Fruit fly (Drosophila melanogaster) whole organism, embryonic: Measurements from ENCODE around the gene nol.
A peak's percentile ranks its signal among the peaks of the same experiment; 100 is the strongest.

Experiments used
- Asciz ChIP-seq: fragments of 200-800 bp; sonication (Bioruptor generic); optimal IDR thresholded peaks from 2 replicates; lab custom pipeline; 2017; ENCODE audit warnings: missing biosample characterization, mild to moderate bottlenecking, missing genetic modification characterization, missing genetic modification reagents
- BtbVII ChIP-seq: fragments of 200-800 bp; sonication (Bioruptor generic); optimal IDR thresholded peaks from 3 replicates; lab custom pipeline; 2017; ENCODE audit warnings: missing biosample characterization, mild to moderate bottlenecking, missing genetic modification characterization
- CG10267 ChIP-seq: fragments of 200-800 bp; sonication (Bioruptor generic); optimal IDR thresholded peaks from 2 replicates; lab custom pipeline; 2018; ENCODE audit warnings: missing biosample characterization, mild to moderate bottlenecking, missing genetic modification characterization, moderate library complexity
- CG10321 ChIP-seq: fragments of 200-800 bp; sonication (Bioruptor generic); IDR thresholded peaks from 2 replicates; pipeline ENCODE4 v1.3.6; 2022; ENCODE audit warnings: missing biosample characterization, missing genetic modification characterization
- CG10431 ChIP-seq: fragments of 200-800 bp; sonication (Bioruptor generic); optimal IDR thresholded peaks from 3 replicates; lab custom pipeline; 2018; ENCODE audit warnings: missing biosample characterization, mild to moderate bottlenecking, missing genetic modification characterization
- CG11247 ChIP-seq: fragments of 200-800 bp; sonication (Bioruptor generic); IDR thresholded peaks from 2 replicates; pipeline ENCODE4 v1.3.6; 2022; ENCODE audit warnings: missing biosample characterization, missing genetic modification characterization
- CG11696 ChIP-seq: fragments of 200-800 bp; sonication (Bioruptor generic); IDR thresholded peaks from 2 replicates; pipeline ENCODE4 v1.3.6; 2022; ENCODE audit warnings: missing biosample characterization, missing genetic modification characterization
- CG12659 ChIP-seq: fragments of 200-800 bp; sonication (Bioruptor generic); optimal IDR thresholded peaks from 3 replicates; lab custom pipeline; 2017; ENCODE audit warnings: mild to moderate bottlenecking, missing biosample characterization, missing genetic modification reagents, missing genetic modification characterization
- CG12769 ChIP-seq: fragments of 200-800 bp; sonication (Bioruptor generic); optimal IDR thresholded peaks from 2 replicates; lab custom pipeline; 2019; ENCODE audit warnings: missing biosample characterization, mild to moderate bottlenecking, missing genetic modification characterization, moderate library complexity
- CG1603 ChIP-seq: fragments of 200-800 bp; sonication (Bioruptor generic); optimal IDR thresholded peaks from 2 replicates; lab custom pipeline; 2019; ENCODE audit warnings: missing biosample characterization, mild to moderate bottlenecking, missing genetic modification characterization, moderate library complexity
- CG18262 ChIP-seq: fragments of 200-800 bp; optimal IDR thresholded peaks from 3 replicates; lab custom pipeline; 2019; ENCODE audit warnings: missing biosample characterization, mild to moderate bottlenecking, missing genetic modification characterization, moderate library complexity
- CG30020 ChIP-seq: fragments of 200-800 bp; optimal IDR thresholded peaks from 2 replicates; lab custom pipeline; 2019; ENCODE audit warnings: missing biosample characterization, mild to moderate bottlenecking, missing genetic modification characterization, moderate library complexity
- CG30403 ChIP-seq: fragments of 200-800 bp; sonication (Bioruptor generic); optimal IDR thresholded peaks from 3 replicates; lab custom pipeline; 2016; ENCODE audit warnings: missing biosample characterization, missing genetic modification characterization
- CG3281 ChIP-seq: fragments of 200-800 bp; sonication (Bioruptor generic); optimal IDR thresholded peaks from 3 replicates; lab custom pipeline; 2017; ENCODE audit warnings: missing biosample characterization, mild to moderate bottlenecking, missing genetic modification characterization
- CG7372 ChIP-seq: fragments of 200-800 bp; sonication (Bioruptor generic); IDR thresholded peaks from 2 replicates; pipeline ENCODE4 v1.3.6; 2022; ENCODE audit warnings: missing biosample characterization, missing genetic modification characterization
- CG7987 ChIP-seq: fragments of 200-800 bp; sonication (Bioruptor generic); optimal IDR thresholded peaks from 2 replicates; lab custom pipeline; 2018; ENCODE audit warnings: missing biosample characterization, mild to moderate bottlenecking, missing genetic modification characterization, moderate library complexity
- CG8281 ChIP-seq: fragments of 200-800 bp; sonication (Bioruptor generic); optimal IDR thresholded peaks from 2 replicates; lab custom pipeline; 2018; ENCODE audit warnings: missing biosample characterization, mild to moderate bottlenecking, missing genetic modification characterization, moderate library complexity
- CG9817 ChIP-seq: fragments of 200-800 bp; sonication (Bioruptor generic); optimal IDR thresholded peaks from 2 replicates; lab custom pipeline; 2018; ENCODE audit warnings: missing biosample characterization, mild to moderate bottlenecking, missing genetic modification characterization, moderate library complexity
- Dad ChIP-seq: fragments of 200-800 bp; sonication (Bioruptor generic); optimal IDR thresholded peaks from 3 replicates; lab custom pipeline; 2016; ENCODE audit warnings: missing biosample characterization, missing genetic modification characterization
- Dbx ChIP-seq: fragments of 200-800 bp; sonication (Bioruptor generic); IDR thresholded peaks from 3 replicates; pipeline ENCODE4 v1.3.6; 2022; ENCODE audit warnings: missing biosample characterization, missing genetic modification characterization
- GATAe ChIP-seq: fragments of 200-800 bp; sonication (Bioruptor generic); conservative IDR thresholded peaks from 2 replicates; pipeline ENCODE4 v1.3.6; 2022; ENCODE audit warnings: missing biosample characterization, missing genetic modification characterization
- HHEX ChIP-seq: fragments of 200-800 bp; sonication (Bioruptor generic); optimal IDR thresholded peaks from 3 replicates; lab custom pipeline; 2017; ENCODE audit warnings: missing biosample characterization, mild to moderate bottlenecking, missing genetic modification characterization, missing genetic modification reagents
- HLH4C ChIP-seq: fragments of 200-800 bp; sonication (Bioruptor generic); IDR thresholded peaks from 3 replicates; pipeline ENCODE4 v1.3.6; 2022; ENCODE audit warnings: missing biosample characterization, missing genetic modification characterization; ENCODE audit not compliant: partially characterized antibody
- Hand ChIP-seq: fragments of 200-800 bp; sonication (Bioruptor generic); optimal IDR thresholded peaks from 2 replicates; lab custom pipeline; 2017; ENCODE audit warnings: mild to moderate bottlenecking, missing biosample characterization, missing genetic modification reagents, missing genetic modification characterization
- HmgZ ChIP-seq: fragments of 200-800 bp; sonication (Bioruptor generic); optimal IDR thresholded peaks from 2 replicates; lab custom pipeline; 2018; ENCODE audit warnings: missing biosample characterization, mild to moderate bottlenecking, missing genetic modification characterization
- NC2β ChIP-seq: fragments of 200-800 bp; sonication (Bioruptor generic); optimal IDR thresholded peaks from 2 replicates; lab custom pipeline; 2016; ENCODE audit warnings: missing biosample characterization, missing genetic modification characterization
- Neu2 ChIP-seq: fragments of 200-800 bp; sonication (Bioruptor generic); optimal IDR thresholded peaks from 3 replicates; lab custom pipeline; 2016; ENCODE audit warnings: missing biosample characterization, missing genetic modification characterization, borderline replicate concordance
- Six4 ChIP-seq: fragments of 200-800 bp; sonication (Bioruptor generic); optimal IDR thresholded peaks from 2 replicates; lab custom pipeline; 2016; ENCODE audit warnings: missing biosample characterization, missing genetic modification characterization
- Xbp1 ChIP-seq: fragments of 200-800 bp; sonication (Bioruptor generic); optimal IDR thresholded peaks from 3 replicates; lab custom pipeline; 2016; ENCODE audit warnings: missing biosample characterization, mild to moderate bottlenecking, missing genetic modification characterization
- br ChIP-seq: fragments of >200 bp; optimal IDR thresholded peaks from 2 replicates; lab custom pipeline; 2017
- bsh ChIP-seq, 2 experiments: fragments of 200-800 bp; sonication (Bioruptor generic); optimal IDR thresholded peaks; 2 replicates each; lab custom pipeline; 2017 to 2018; ENCODE audit warnings: mild to moderate bottlenecking in 2 of 2, missing biosample characterization in 2 of 2, missing genetic modification characterization in 2 of 2, moderate library complexity in 1 of 2
- caup ChIP-seq: fragments of 200-800 bp; sonication (Bioruptor generic); optimal IDR thresholded peaks from 3 replicates; lab custom pipeline; 2017; ENCODE audit warnings: missing biosample characterization, mild to moderate bottlenecking, missing genetic modification characterization, moderate library complexity; ENCODE audit not compliant: severe bottlenecking
- cg ChIP-seq: fragments of 200-800 bp; sonication (Bioruptor generic); optimal IDR thresholded peaks from 3 replicates; lab custom pipeline; 2019; ENCODE audit warnings: missing biosample characterization, mild to moderate bottlenecking, missing genetic modification characterization, moderate library complexity
- chn ChIP-seq: fragments of 200-800 bp; sonication (Bioruptor generic); optimal IDR thresholded peaks from 2 replicates; lab custom pipeline; 2016; ENCODE audit warnings: missing biosample characterization, missing genetic modification characterization
- croc ChIP-seq: fragments of 200-800 bp; sonication (Bioruptor generic); conservative IDR thresholded peaks from 3 replicates; pipeline ENCODE4 v1.3.6; 2022; ENCODE audit warnings: missing biosample characterization, missing genetic modification characterization
- crp ChIP-seq, 2 experiments: fragments of 200-800 bp; sonication (Bioruptor generic); optimal IDR thresholded peaks; 2 replicates in 1 of 2; 3 replicates in 1 of 2; lab custom pipeline; 2017; ENCODE audit warnings: missing biosample characterization in 2 of 2, missing genetic modification characterization in 2 of 2, mild to moderate bottlenecking in 1 of 2, moderate library complexity in 1 of 2
- danr ChIP-seq: fragments of 200-800 bp; sonication (Bioruptor generic); IDR thresholded peaks from 2 replicates; pipeline ENCODE4 v1.3.6; 2022; ENCODE audit warnings: missing biosample characterization, missing genetic modification characterization
- ems ChIP-seq: fragments of 200-800 bp; sonication (Bioruptor generic); optimal IDR thresholded peaks from 3 replicates; lab custom pipeline; 2016; ENCODE audit warnings: missing biosample characterization, missing genetic modification characterization
- klu ChIP-seq: fragments of 200-800 bp; sonication (Bioruptor generic); IDR thresholded peaks from 2 replicates; pipeline ENCODE4 v1.3.6; 2022; ENCODE audit warnings: missing biosample characterization, missing genetic modification characterization
- otp ChIP-seq: fragments of 200-800 bp; sonication (Bioruptor generic); IDR thresholded peaks from 3 replicates; pipeline ENCODE4, ENCODE4 v1.3.6; 2022; ENCODE audit warnings: missing biosample characterization, missing genetic modification characterization
- p53 ChIP-seq: fragments of 200-800 bp; sonication (Bioruptor generic); optimal IDR thresholded peaks from 2 replicates; lab custom pipeline; 2016; ENCODE audit warnings: missing biosample characterization, missing genetic modification characterization
- ranshi ChIP-seq: fragments of 200-800 bp; sonication (Bioruptor generic); IDR thresholded peaks from 2 replicates; pipeline ENCODE4 v1.3.6; 2022; ENCODE audit warnings: missing biosample characterization, missing genetic modification characterization
- sim ChIP-seq: fragments of 200-800 bp; sonication (Bioruptor generic); IDR thresholded peaks from 2 replicates; pipeline ENCODE4 v1.3.6; 2022; ENCODE audit warnings: missing biosample characterization, missing genetic modification characterization
- slou ChIP-seq: fragments of 200-800 bp; sonication (Bioruptor generic); optimal IDR thresholded peaks from 3 replicates; lab custom pipeline; 2016; ENCODE audit warnings: missing biosample characterization, missing genetic modification characterization
- stc ChIP-seq: fragments of 200-800 bp; sonication (Bioruptor generic); IDR thresholded peaks from 2 replicates; pipeline ENCODE4 v1.3.6; 2022; ENCODE audit warnings: missing biosample characterization, missing genetic modification characterization
- sug ChIP-seq: fragments of 200-800 bp; optimal IDR thresholded peaks from 2 replicates; lab custom pipeline; 2019; ENCODE audit warnings: missing biosample characterization, mild to moderate bottlenecking, missing genetic modification characterization, moderate library complexity
- tio ChIP-seq: fragments of 200-800 bp; sonication (Bioruptor generic); optimal IDR thresholded peaks from 2 replicates; lab custom pipeline; 2017; ENCODE audit warnings: missing biosample characterization, missing genetic modification characterization, inconsistent platforms
- ttk ChIP-seq: fragments of 200-800 bp; sonication (Bioruptor generic); IDR thresholded peaks from 2 replicates; pipeline ENCODE4 v2.1.2; 2022; ENCODE audit warnings: missing biosample characterization, missing genetic modification characterization
- wek ChIP-seq: fragments of 200-800 bp; sonication (Bioruptor generic); optimal IDR thresholded peaks from 3 replicates; lab custom pipeline; 2018; ENCODE audit warnings: missing biosample characterization, mild to moderate bottlenecking, missing genetic modification characterization, moderate library complexity
- zfh1 ChIP-seq: fragments of 200-800 bp; sonication (Bioruptor generic); IDR thresholded peaks from 3 replicates; pipeline ENCODE4 v1.3.6; 2022; ENCODE audit warnings: missing biosample characterization, missing genetic modification characterization

nol gene

DNA sequence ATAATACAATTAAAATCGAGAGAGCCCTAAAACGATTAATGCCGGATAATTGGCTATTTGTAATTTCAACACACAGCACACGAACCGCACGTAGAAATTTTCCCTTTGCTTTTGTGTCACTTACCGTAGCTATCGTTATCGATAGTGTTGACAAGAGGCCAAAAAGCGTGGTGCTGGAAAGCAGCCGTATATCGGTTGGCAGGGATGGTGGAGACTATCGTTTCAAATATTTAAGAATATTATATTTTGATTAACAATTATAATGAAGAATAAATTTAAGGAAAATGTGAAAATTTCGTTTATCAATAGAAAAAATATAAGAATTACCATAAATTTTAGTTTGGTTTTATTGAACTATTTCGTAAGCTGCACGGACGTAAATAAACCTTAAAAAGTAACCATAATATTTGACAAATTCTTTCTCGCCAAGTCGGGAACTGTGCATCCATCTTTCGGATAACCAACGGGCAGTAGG is 37.6 kb upstream of the nol start, which contains the start of gene JIL-1 (continued):
- peak; percentile 51 for TF ChIP-seq ems (GFP tag; lab: Kevin White, UChicago)
- TF ChIP-seq crp (GFP tag; optimal IDR thresholded peaks at IDR 0.05; lab: Kevin White, UChicago) = peak in 1 of 2 experiments; percentile 64
- no peak for TF ChIP-seq Neu2 (GFP tag; lab: Kevin White, UChicago)
- peak; percentile 33 for TF ChIP-seq Asciz (GFP tag; lab: Kevin White, UChicago)
- TF ChIP-seq HLH4C = peak; percentile 82
- peak; percentile 35 for TF ChIP-seq CG12769
- peak; percentile 39 for TF ChIP-seq CG3281 (GFP tag; lab: Kevin White, UChicago)
- TF ChIP-seq CG11696 = no peak
- no peak for TF ChIP-seq danr
- TF ChIP-seq wek (GFP tag; lab: Kevin White, UChicago) = no peak
- peak; percentile 67 for TF ChIP-seq sug (tag; lab: Kevin White, UChicago)
- TF ChIP-seq CG11247 (GFP tag; lab: Robert Waterston, UW) = peak; percentile 83
- no peak for TF ChIP-seq cg
- peak; percentile 75 for TF ChIP-seq CG12659 (GFP tag; lab: Kevin White, UChicago)
- peak; percentile 37; the same call in 1 of the 2 replicates for TF ChIP-seq ttk (GFP tag; lab: Robert Waterston, UW)
- TF ChIP-seq CG30020 (tag; lab: Kevin White, UChicago) = peak; percentile 33
- peak; percentile 93 for TF ChIP-seq Dbx (GFP tag; lab: Robert Waterston, UW)
- peak; percentile 96 for TF ChIP-seq CG10267
- TF ChIP-seq tio (GFP tag; lab: Kevin White, UChicago) = no peak
- no peak for TF ChIP-seq Hand (GFP tag; lab: Kevin White, UChicago)
- peak; percentile 50 for TF ChIP-seq chn (GFP tag; lab: Kevin White, UChicago)
- TF ChIP-seq Dad = peak; percentile 69
- no peak for TF ChIP-seq CG8281 (tag; lab: Kevin White, UChicago)
- peak; percentile 60 for TF ChIP-seq CG9817
- peak; percentile 85; the same call in 2 of the 3 replicates for TF ChIP-seq zfh1 (GFP tag; lab: Robert Waterston, UW)
- peak; percentile 49 for TF ChIP-seq HmgZ (tag; lab: Kevin White, UChicago)
- peak; percentile 54; the same call in 2 of the 3 replicates for TF ChIP-seq croc (GFP tag; lab: Robert Waterston, UW)
- TF ChIP-seq CG1603 (tag; lab: Kevin White, UChicago) = peak; percentile 35
- peak in 1 of 2 experiments; percentile 31 for TF ChIP-seq bsh (GFP tag; optimal IDR thresholded peaks at IDR 0.05; lab: Kevin White, UChicago)
- TF ChIP-seq br = no peak
- peak; percentile 63 for TF ChIP-seq ranshi
- no peak for TF ChIP-seq GATAe
- TF ChIP-seq CG18262 (tag; lab: Kevin White, UChicago) = peak; percentile 43
- 0 out of 3 replicates have a peak, but pooled peaks have one; percentile 11 for TF ChIP-seq otp (GFP tag; lab: Robert Waterston, UW)
- TF ChIP-seq klu = no peak
- TF ChIP-seq Six4 (GFP tag; lab: Kevin White, UChicago) = no peak
- TF ChIP-seq CG10321 = no peak
- peak; percentile 20 for TF ChIP-seq HHEX (GFP tag; lab: Kevin White, UChicago)
- TF ChIP-seq CG10431 (GFP tag; lab: Kevin White, UChicago) = peak; percentile 4
- peak; percentile 39; the same call in 1 of the 2 replicates for TF ChIP-seq stc
- TF ChIP-seq sim (GFP tag; lab: Robert Waterston, UW) = no peak
- peak; percentile 48; the same call in 1 of the 2 replicates for TF ChIP-seq CG7372 (GFP tag; lab: Robert Waterston, UW)
- TF ChIP-seq slou (GFP tag; lab: Kevin White, UChicago) = peak; percentile 47
- TF ChIP-seq Xbp1 (GFP tag; lab: Kevin White, UChicago) = peak; percentile 76
- peak; percentile 29 for TF ChIP-seq caup (GFP tag; lab: Kevin White, UChicago)
- TF ChIP-seq CG30403 (GFP tag; lab: Kevin White, UChicago) = peak; percentile 77
- peak; percentile 39 for TF ChIP-seq BtbVII (GFP tag; lab: Kevin White, UChicago)
- no peak for TF ChIP-seq p53 (GFP tag; lab: Kevin White, UChicago)
- TF ChIP-seq CG7987 (GFP tag; lab: Kevin White, UChicago) = peak; percentile 2
- peak; percentile 52 for TF ChIP-seq NC2β (GFP tag; lab: Kevin White, UChicago)
